Worm (Caenorhabditis elegans): ENCODE measurements around the gene idpc-2.
A peak's percentile ranks its signal among the peaks of the same experiment; 100 is the strongest.

The idpc-2 gene

ce11 chrV:8651007-8651711, 30.0 kb upstream of the idpc-2 start:
- TF ChIP-seq blmp-1 (tag; optimal IDR thresholded peaks at IDR 0.05; ENCODE audit: insufficient read depth) (no peak), fos-1 (tag; optimal IDR thresholded peaks at IDR 0.05) (peak; percentile 98), nhr-25 (tag; optimal IDR thresholded peaks at IDR 0.05) (no peak), elt-1 (tag; optimal IDR thresholded peaks at IDR 0.05) (no peak), nhr-12 (tag; optimal IDR thresholded peaks at IDR 0.05) (no peak), crh-2 (tag; optimal IDR thresholded peaks at IDR 0.05) (peak; percentile 59), R02D3.7 (tag; optimal IDR thresholded peaks at IDR 0.05) (no peak), nhr-21 (tag; optimal IDR thresholded peaks at IDR 0.05) (no peak), sma-3 (GFP tag; optimal IDR thresholded peaks at IDR 0.05) (peak; percentile 33), nhr-77 (tag; optimal IDR thresholded peaks at IDR 0.05) (no peak), mab-5 (tag; optimal IDR thresholded peaks at IDR 0.05) (no peak), nhr-237 (tag; optimal IDR thresholded peaks at IDR 0.05) (no peak), gmeb-1 (tag; optimal IDR thresholded peaks at IDR 0.05) (peak; percentile 12), skn-1 (tag; optimal IDR thresholded peaks at IDR 0.05) (peak; percentile 93), F13H6.1 (tag; optimal IDR thresholded peaks at IDR 0.05) (peak; percentile 70), ceh-16 (tag; optimal IDR thresholded peaks at IDR 0.05) (no peak), sma-9 (GFP tag; optimal IDR thresholded peaks at IDR 0.05) (peak; percentile 87), sma-9 (tag; optimal IDR thresholded peaks at IDR 0.05) (no peak), unc-55 (GFP tag; optimal IDR thresholded peaks at IDR 0.05) (no peak), ama-1 (optimal IDR thresholded peaks at IDR 0.05) (no peak), Y55F3AM.14 (GFP tag; optimal IDR thresholded peaks at IDR 0.05) (no peak), nhr-129 (tag; optimal IDR thresholded peaks at IDR 0.05) (no peak), nhr-10 (tag; optimal IDR thresholded peaks at IDR 0.05) (no peak), lsy-2 (tag; optimal IDR thresholded peaks at IDR 0.05) (peak in 1 of 2 experiments; percentile 1), ZK546.5 (tag; optimal IDR thresholded peaks at IDR 0.05) (no peak), lin-39 (tag; optimal IDR thresholded peaks at IDR 0.05) (no peak), mbf-1 (tag; optimal IDR thresholded peaks at IDR 0.05) (no peak), aly-2 (tag; optimal IDR thresholded peaks at IDR 0.05) (no peak)

ce11 chrV:8650365-8650764, 29.3 kb upstream of the idpc-2 start:
- TF ChIP-seq nhr-25 (tag; optimal IDR thresholded peaks at IDR 0.05) (peak; percentile 36), alr-1 (tag; optimal IDR thresholded peaks at IDR 0.05) (no peak)

ce11 chrV:8648251-8648650, 27.1 kb upstream of the idpc-2 start:
- TF ChIP-seq nhr-129 (tag; optimal IDR thresholded peaks at IDR 0.05) (no peak), nhr-25 (tag; optimal IDR thresholded peaks at IDR 0.05) (no peak), mbf-1 (tag; optimal IDR thresholded peaks at IDR 0.05) (no peak), nhr-12 (tag; optimal IDR thresholded peaks at IDR 0.05) (no peak), sma-9 (GFP tag; optimal IDR thresholded peaks at IDR 0.05) (peak; percentile 70), sma-9 (tag; optimal IDR thresholded peaks at IDR 0.05) (no peak), elt-1 (tag; optimal IDR thresholded peaks at IDR 0.05) (no peak), ztf-1 (GFP tag; conservative IDR thresholded peaks at IDR 0.05) (no peak), nhr-237 (tag; optimal IDR thresholded peaks at IDR 0.05) (no peak), nhr-6 (tag; optimal IDR thresholded peaks at IDR 0.05) (no peak), skn-1 (tag; optimal IDR thresholded peaks at IDR 0.05) (no peak), ZK546.5 (tag; optimal IDR thresholded peaks at IDR 0.05) (no peak), nhr-77 (tag; optimal IDR thresholded peaks at IDR 0.05) (no peak), lin-11 (tag; optimal IDR thresholded peaks at IDR 0.05) (no peak), lin-39 (tag; optimal IDR thresholded peaks at IDR 0.05) (no peak), R02D3.7 (tag; optimal IDR thresholded peaks at IDR 0.05) (no peak), ceh-82 (tag; optimal IDR thresholded peaks at IDR 0.05) (no peak), gmeb-1 (tag; optimal IDR thresholded peaks at IDR 0.05) (no peak), fos-1 (tag; optimal IDR thresholded peaks at IDR 0.05) (peak; percentile 98), mab-5 (tag; optimal IDR thresholded peaks at IDR 0.05) (no peak), lin-13 (GFP tag; optimal IDR thresholded peaks at IDR 0.05) (no peak), ceh-16 (tag; optimal IDR thresholded peaks at IDR 0.05) (no peak), snpc-4 (tag; optimal IDR thresholded peaks at IDR 0.05) (no peak), lsy-2 (tag; optimal IDR thresholded peaks at IDR 0.05) (no peak), sma-3 (GFP tag; optimal IDR thresholded peaks at IDR 0.05) (peak; percentile 19), F13H6.1 (tag; optimal IDR thresholded peaks at IDR 0.05) (peak; percentile 61), zag-1 (tag; optimal IDR thresholded peaks at IDR 0.05) (no peak), unc-62 (GFP tag; optimal IDR thresholded peaks at IDR 0.05) (no peak), Y55F3AM.14 (GFP tag; optimal IDR thresholded peaks at IDR 0.05) (no peak), sem-4 (tag; optimal IDR thresholded peaks at IDR 0.05) (no peak), unc-55 (GFP tag; optimal IDR thresholded peaks at IDR 0.05) (no peak), mdl-1 (tag; optimal IDR thresholded peaks at IDR 0.05) (no peak), aly-2 (tag; optimal IDR thresholded peaks at IDR 0.05) (no peak), egl-27 (tag; optimal IDR thresholded peaks at IDR 0.05) (no peak), C34F6.9 (tag; optimal IDR thresholded peaks at IDR 0.05) (no peak), nhr-11 (tag; optimal IDR thresholded peaks at IDR 0.05) (no peak), crh-2 (tag; optimal IDR thresholded peaks at IDR 0.05) (peak; percentile 61), nhr-21 (tag; optimal IDR thresholded peaks at IDR 0.05) (no peak), ztf-11 (tag; optimal IDR thresholded peaks at IDR 0.05) (no peak), dmd-4 (tag; optimal IDR thresholded peaks at IDR 0.05) (no peak), peb-1 (tag; optimal IDR thresholded peaks at IDR 0.05) (no peak)
